Fruit fly (Drosophila melanogaster): ENCODE measurements around the gene CG11841.

The CG11841 gene

DNA sequence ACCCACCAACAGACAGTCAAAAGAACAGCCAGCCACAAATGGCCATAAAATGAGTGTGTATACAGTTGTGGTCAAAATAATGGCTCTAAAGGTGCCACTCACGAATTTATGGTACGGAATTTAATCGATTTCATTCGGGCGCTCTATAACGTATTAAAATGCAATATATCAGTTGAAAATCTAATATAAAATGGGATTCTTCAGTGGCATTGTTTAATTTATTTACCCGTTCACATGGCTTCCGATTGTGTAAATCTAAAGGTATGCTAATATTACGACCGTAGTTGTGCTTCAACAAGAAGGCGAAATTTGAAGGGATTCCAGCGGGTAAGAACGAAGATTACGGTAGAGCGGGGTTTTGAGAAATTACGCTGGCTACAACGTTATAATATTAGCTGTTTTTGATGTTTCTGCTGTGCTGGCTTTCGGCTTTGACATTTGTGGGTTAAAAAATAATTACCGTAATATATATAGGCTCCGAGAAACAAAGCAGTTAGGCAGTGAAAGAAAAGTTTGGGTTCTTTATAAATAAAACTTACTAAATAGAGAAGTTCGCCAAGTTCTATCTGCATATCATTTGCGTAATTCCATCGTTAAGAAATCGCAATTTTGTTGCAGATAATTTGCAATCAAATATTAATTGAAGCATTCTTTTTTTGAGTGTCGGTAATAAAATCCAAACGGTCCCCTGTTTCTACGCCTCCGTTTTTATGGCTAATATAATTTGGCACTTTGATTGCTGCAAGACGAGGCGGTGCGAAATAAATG lies 25.0 kb downstream of the CG11841 start:
- TF ChIP-seq noc (tag; optimal IDR thresholded peaks at IDR 0.05), result peak; percentile 19

DNA sequence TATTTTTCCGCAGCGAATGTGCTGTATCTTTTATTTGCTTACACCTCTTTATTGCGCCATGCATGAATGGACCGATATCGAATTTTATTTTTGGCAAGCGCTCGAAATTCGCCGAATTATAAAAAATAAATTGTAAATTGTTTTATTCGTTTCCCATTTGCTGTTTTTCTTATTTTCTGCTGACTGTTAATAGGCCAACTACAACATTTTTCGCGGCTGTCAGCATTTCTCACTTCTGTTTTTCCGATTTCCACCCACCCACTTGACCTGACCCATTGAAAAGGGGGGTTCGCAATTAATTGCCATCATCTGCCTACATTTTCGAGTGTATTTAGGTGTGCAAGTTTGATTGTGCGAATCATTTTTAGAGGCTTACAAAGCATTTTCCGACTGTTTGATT lies 25.8 kb downstream of the CG11841 start:
- no peak for TF ChIP-seq noc (tag; optimal IDR thresholded peaks at IDR 0.05)

DNA sequence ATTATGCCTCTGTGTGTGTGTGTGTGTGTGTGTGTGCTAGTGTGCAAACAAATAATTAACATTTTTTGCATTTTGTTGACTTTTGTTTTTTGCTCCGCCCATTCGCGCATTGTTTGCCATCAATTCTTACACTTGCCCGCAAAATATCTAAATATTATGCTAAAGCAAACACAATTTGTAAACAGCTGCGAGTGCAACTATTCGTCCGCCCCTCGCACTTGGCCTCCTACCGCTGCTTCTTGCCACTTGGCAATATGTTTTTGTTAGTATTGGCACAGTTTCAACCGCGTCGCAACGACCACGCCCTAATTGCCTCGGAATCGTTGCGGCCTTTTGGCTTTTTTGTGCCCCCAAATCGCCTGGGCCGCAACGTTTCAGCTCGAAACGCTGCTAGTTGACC lies 26.7 kb downstream of the CG11841 start:
- no peak for TF ChIP-seq noc (tag; optimal IDR thresholded peaks at IDR 0.05)

DNA sequence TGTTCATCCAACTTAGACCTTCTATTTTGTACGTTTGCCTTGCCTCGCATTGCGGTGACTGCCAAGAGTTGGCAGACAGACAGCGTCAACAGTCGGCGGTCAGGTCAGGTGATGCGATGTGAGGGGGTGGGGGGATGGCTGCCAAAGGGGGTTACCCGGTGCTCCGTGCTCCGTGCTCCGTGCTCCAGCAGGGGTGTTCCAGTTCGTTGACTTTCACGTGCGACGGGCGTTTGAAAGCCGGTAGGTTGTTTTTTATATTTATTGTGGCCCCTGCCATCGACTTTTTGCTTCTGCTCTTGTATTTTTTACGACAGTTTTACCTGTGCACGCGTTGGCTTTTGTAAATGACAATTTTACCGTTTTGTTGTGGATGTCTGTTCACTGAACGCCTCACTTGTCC lies 31.2 kb downstream of the CG11841 start:
- TF ChIP-seq noc (tag; optimal IDR thresholded peaks at IDR 0.05), result no peak

DNA sequence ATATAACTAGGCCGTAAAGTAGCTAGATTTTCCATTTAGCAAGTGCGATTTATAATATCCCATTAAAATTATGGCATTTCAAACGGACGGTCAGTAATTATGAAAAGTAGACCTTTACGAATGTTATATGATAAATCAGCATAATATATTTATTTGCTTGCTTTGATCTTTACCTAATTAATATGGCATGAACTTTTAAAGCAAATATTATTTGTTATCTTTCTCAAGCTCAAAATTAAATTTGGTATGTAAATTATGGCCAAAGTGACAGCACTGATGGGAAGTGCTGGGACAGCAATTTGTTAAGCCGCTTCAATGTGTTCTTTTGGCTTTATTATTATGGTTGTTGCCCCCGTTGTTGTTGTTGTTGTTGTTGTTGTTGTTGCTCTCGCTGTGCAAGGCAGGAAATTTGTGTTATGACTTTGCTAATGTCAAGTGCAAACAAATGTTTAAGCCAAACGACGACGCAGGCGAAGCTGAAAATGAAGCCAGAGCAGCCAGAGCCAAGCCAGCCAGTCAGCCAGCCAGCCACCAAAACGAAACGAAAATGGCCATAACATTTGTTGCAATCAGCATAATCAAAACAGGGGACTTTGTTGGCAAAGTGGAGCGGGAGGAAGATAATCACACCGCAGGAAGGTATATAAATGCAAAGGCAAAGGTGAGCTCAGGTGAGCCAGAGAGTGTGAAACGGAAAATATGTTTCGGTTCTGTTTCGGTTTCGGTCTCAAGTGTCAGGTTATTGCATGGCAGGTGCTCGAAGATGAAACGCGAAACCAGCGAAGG lies 31.8 kb downstream of the CG11841 start:
- no peak for TF ChIP-seq noc (tag; optimal IDR thresholded peaks at IDR 0.05)

DNA sequence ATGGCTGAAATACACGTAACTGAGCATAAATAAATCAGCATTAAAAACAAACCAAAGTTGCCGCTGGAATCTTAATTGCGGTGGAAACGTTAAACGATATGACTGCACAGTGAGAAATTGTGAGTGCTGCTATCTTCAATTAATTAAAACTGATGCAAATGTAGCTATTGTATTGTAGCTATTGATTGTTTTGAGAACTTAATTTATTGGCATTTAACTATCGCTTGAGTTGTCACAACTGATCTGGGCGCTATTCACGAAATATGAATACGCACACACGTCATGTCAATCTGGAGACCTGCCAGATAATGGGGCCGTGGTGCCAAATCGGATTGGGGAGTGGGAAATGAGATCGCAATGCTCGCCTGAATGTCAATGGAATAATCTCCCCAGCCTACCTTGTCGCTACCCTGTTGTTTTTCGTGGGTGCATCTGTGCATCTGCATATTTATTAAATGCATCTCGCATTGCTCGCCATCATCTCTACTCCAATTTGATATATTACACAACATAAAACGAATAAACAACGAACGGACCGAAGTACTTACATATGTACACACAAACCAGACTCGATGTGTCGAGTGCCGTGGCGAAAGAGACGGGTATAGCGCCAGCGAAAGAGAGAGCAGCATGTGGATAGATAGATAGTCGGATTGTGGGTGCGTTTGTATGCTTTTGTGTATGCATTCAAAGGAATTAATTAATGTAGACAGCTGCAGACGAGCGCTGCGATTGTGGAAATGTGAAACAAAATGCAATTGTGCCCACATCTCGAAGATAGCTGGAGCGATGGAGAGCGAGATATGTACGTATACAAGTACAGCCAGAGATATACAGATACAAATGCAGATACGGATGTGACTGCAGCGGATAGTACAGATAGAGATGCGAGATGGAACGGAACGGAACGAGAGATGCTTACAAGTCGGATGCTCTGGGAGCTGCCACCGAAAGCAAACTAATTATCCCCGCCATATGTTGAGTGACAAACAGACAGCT lies 32.9 kb downstream of the CG11841 start:
- no peak for TF ChIP-seq noc (tag; optimal IDR thresholded peaks at IDR 0.05)

DNA sequence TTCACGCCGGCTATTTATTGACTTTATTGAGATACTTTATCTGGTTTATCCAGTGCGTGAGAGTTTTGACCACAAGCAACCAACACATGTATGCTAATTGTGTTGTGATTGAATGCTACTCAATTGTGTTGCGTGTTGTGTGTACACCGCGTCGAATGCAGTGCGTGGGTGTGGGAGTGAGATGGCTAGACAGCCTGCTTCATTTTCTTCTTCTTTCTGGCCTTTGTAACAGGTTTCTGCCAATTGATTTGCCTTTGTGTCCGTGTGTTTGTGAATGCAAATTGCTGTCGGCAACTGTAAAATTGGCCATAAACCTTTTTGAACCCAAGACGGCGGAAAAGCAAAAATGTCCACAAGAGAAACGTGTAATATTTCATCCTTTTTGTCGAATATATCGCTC lies 36.0 kb downstream of the CG11841 start:
- no peak for TF ChIP-seq noc (tag; optimal IDR thresholded peaks at IDR 0.05)

DNA sequence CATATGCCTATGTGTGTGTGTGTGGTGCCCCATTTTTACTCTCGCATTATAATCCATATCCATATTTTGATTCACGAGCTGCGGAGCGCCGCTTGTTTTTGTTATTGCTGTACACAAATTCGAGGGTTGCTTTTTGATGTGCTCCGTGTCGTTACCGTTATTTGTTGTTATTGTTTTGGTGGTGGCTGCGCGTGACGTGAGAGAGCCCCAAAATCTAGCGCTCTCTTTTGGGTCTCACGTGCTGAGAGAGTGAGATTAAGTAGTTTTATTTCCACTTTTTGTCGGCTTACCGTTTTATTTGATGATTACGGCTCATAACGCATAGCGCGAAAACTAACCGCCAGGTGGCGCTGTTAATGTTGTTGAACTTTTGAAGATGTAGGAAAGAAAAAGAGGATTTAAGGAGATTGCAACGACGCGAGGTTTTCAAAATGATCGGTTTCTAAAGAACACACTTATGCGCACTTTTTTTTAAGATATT lies 36.5 kb downstream of the CG11841 start:
- TF ChIP-seq noc (tag; optimal IDR thresholded peaks at IDR 0.05), result no peak

DNA sequence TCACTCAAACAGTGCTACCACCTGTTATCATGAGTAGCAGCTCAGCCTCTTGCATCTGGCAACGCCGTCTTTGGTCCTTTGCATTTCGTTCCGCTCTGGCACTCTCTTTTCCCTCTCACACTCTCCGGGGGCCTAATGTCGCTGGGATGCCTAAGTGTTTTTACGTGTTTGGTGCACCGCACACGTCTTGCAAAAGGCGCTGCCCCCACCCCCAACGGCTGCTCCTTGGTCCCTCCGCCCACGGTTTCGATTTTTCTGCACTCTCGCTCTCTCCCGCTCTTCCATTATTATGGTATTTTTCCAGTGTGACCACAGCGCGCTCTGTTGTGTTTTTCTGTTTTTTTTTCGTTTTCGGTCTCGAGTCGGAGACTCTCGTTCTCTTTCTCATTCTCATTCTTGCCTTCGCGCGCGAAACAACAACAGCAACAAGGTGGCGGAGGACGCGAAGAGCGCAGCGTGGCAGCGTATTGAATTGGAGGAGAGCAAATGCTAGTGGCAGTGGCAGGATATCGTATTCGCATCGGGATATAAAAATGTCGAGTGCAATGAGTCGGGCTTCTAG lies 37.2 kb downstream of the CG11841 start:
- no peak for TF ChIP-seq noc (tag; optimal IDR thresholded peaks at IDR 0.05)

DNA sequence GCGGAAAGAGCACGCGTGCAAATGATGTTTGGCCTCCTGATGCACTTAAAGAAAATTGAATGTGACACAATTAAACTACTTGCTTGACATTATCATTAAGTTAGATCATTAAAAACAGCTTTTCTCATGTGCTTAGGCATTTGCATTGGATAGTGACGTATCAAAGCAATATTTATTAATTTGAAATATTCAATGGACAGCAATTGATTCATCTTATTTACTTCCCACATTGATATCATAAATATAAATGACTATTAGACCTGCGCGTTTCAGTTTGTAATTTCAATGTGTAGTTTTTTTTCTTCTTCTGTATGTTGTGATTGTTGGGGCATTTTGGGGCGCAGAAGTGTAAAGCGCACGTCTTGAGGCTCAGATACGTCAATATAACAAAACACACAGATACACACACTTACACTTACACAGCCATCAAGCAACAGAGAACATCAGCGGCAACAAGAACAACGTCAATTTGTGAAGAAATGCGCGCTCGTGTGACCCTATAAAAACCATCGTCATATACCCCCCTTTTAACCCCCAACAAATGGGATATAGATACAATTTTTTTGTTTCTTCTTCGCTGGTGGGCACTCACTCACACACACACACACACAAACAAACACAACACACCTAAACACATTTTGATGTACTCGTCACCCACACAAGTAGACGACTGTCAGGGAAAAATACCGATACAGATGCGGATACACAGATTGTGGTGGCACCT lies 38.2 kb downstream of the CG11841 start:
- TF ChIP-seq noc (tag; optimal IDR thresholded peaks at IDR 0.05), result no peak

DNA sequence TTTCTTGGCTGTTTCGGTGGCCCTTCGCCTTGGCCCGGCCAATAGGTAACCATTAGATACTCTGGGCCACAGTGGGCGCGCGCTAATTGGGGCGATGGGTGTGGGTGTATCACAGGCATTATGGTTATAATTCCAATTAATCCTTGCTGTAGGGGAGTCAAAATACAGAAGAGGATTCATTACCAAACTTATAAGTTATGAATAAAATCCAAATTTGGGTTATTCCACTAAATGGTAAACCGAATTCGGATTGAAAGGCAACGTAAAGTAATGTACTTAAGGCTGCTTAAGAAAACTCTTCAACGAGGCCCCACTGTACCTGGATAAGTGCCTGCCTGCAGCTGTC lies 38.8 kb downstream of the CG11841 start:
- no peak for TF ChIP-seq noc (tag; optimal IDR thresholded peaks at IDR 0.05)

DNA sequence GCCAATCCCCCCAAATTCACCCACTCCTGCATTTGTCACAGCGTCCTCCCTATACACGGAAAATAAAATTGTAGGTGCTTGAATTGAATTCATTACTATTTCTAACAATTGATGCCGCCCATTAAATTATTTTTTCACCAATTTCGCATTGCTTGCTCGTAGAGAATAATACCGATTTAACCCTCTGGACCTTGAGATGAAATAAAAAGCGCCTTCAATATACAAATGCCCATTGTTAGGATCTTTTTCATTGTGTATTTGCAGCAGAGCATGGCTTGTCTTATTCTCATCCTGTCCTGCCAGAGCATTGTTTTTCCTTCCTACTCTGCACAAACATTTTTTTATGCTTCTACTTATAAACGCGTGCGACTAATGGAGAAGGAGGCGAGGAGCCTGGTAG lies 40.8 kb downstream of the CG11841 start:
- TF ChIP-seq noc (tag; optimal IDR thresholded peaks at IDR 0.05), result no peak

DNA sequence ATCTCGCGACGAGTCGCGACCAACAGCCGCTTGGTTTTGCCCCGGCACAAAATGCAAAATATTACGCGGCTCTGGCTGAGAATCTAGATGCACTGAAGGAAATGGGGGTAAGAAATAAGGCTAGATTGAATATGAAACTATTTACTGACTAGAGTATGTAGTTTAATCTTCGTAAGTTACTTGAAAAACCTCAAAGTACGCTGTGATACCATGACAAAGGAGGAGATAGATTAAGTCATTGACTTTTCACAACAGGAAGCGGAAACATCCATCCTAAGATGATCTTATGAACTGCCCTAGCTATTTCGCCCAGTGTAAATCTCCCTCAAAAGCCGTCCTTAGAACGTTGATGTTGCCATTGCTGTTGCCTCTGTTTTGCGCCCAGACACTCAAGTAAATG lies 43.3 kb downstream of the CG11841 start:
- TF ChIP-seq noc (tag; optimal IDR thresholded peaks at IDR 0.05), result no peak

DNA sequence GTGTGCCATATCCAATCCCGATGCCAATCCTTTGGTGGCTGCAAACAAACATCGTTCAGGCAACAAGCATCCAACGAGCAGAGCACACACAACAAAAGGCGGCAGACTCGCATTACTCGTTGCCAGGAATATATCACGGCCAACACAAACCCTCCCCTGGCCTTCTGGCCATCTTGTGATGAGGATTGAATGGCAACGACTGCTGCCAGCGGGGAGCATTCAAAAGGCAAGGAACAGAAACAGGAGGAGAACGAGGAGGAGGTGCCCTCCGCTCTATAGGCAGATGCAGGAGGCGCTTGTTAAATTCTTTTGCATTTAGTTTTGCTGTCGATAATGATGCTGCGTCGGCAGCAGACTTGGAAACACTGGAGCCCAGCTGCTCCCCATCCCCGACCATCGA lies 44.7 kb downstream of the CG11841 start:
- no peak for TF ChIP-seq noc (tag; optimal IDR thresholded peaks at IDR 0.05)

DNA sequence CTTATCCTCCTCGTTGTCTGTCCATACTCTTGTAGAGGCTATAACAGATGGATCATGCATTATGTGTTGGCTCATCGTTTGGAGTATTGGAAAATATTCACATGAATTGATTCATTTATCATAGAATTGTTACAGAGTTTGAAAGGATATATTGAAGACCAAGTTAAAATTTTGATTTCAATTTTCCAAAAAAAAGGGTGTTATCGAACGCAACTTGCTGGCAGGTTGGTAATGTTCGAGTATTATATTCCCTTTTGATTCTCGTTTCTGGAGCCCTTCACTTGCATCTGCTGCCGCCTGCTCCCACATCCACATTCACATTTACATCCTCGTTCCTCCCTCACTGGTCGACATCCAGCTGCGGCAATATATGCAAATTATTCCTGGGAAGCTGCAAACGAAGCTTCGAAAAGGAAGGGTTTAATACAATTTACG lies 45.2 kb downstream of the CG11841 start:
- no peak for TF ChIP-seq noc (tag; optimal IDR thresholded peaks at IDR 0.05)

Data from whole organism, larva.